Worm (Caenorhabditis elegans): ENCODE measurements around the gene C54E4.5.
A peak's percentile ranks its signal among the peaks of the same experiment; 100 is the strongest.

The C54E4.5 gene

ce11 chrIV:2193037-2193436 is 43.9 kb upstream of the C54E4.5 start:
- TF ChIP-seq hmg-1.2 (GFP tag; IDR thresholded peaks at IDR 0.05), result no peak
- TF ChIP-seq C17E4.6 (GFP tag; IDR thresholded peaks at IDR 0.05), result no peak
- TF ChIP-seq madf-10 (tag; optimal IDR thresholded peaks at IDR 0.05), result no peak
- TF ChIP-seq atf-7 (tag; optimal IDR thresholded peaks at IDR 0.05), result peak; percentile 60

ce11 chrIV:2177545-2177944 is 28.4 kb upstream of the C54E4.5 start, which contains the start of gene hrpu-2:
Gene hrpu-2, plus strand, starts transcription at chrIV:2177896.
- TF ChIP-seq nhr-179 (tag; optimal IDR thresholded peaks at IDR 0.05) (no peak), Y53G8AR.9 (GFP tag; conservative IDR thresholded peaks at IDR 0.05) (peak; percentile 75), chd-7 (tag; optimal IDR thresholded peaks at IDR 0.05) (peak; percentile 25), F22D6.2 (tag; optimal IDR thresholded peaks at IDR 0.05) (peak; percentile 15), Y53F4B.3 (GFP tag; IDR thresholded peaks at IDR 0.05) (no peak), let-526 (GFP tag; IDR thresholded peaks at IDR 0.05) (no peak), nhr-27 (tag; optimal IDR thresholded peaks at IDR 0.05) (no peak), die-1 (tag; optimal IDR thresholded peaks at IDR 0.05) (no peak), F52B5.7 (tag; optimal IDR thresholded peaks at IDR 0.05) (no peak), T07F8.4 (tag; optimal IDR thresholded peaks at IDR 0.05) (no peak), madf-10 (tag; optimal IDR thresholded peaks at IDR 0.05) (peak; percentile 30), atf-7 (tag; optimal IDR thresholded peaks at IDR 0.05) (peak; percentile 40), F33H1.4 (GFP tag; IDR thresholded peaks at IDR 0.05) (peak; percentile 70), ztf-22 (GFP tag; optimal IDR thresholded peaks at IDR 0.05) (no peak), F57A8.1 (GFP tag; optimal IDR thresholded peaks at IDR 0.05) (no peak), B0261.1 (tag; optimal IDR thresholded peaks at IDR 0.05) (no peak), sdz-38 (tag; optimal IDR thresholded peaks at IDR 0.05) (no peak), F49E8.2 (tag; optimal IDR thresholded peaks at IDR 0.05; ENCODE audit: insufficient read depth) (peak; percentile 6), ZK185.1 (tag; optimal IDR thresholded peaks at IDR 0.05; ENCODE audit: poor library complexity, severe bottlenecking) (peak; percentile 69), ceh-58 (GFP tag; IDR thresholded peaks at IDR 0.05) (no peak), pha-4 (tag; optimal IDR thresholded peaks at IDR 0.05) (no peak), F37B4.10 (GFP tag; IDR thresholded peaks at IDR 0.05) (no peak), Y95B8A.8 (GFP tag; IDR thresholded peaks at IDR 0.05) (no peak; the same call in 1 of the 2 replicates), unc-130 (GFP tag; optimal IDR thresholded peaks at IDR 0.05) (peak; percentile 13), hmg-1.2 (GFP tag; IDR thresholded peaks at IDR 0.05) (peak; percentile 59), akir-1 (GFP tag; optimal IDR thresholded peaks at IDR 0.05) (no peak), unc-62 (GFP tag; optimal IDR thresholded peaks at IDR 0.05) (no peak), madf-6 (GFP tag; IDR thresholded peaks at IDR 0.05) (peak; percentile 72), attf-3 (GFP tag; conservative IDR thresholded peaks at IDR 0.05) (peak; percentile 46; the same call in 1 of the 2 replicates), egl-18 (GFP tag; IDR thresholded peaks at IDR 0.05) (no peak), dox-1 (GFP tag; IDR thresholded peaks at IDR 0.05) (peak; percentile 93), B0019.2 (GFP tag; conservative IDR thresholded peaks at IDR 0.05) (no peak), ets-4 (GFP tag; optimal IDR thresholded peaks at IDR 0.05) (no peak), lin-26 (GFP tag; IDR thresholded peaks at IDR 0.05) (no peak), snpc-1.1 (tag; optimal IDR thresholded peaks at IDR 0.05; ENCODE audit: insufficient read depth) (no peak), ztf-25 (GFP tag; IDR thresholded peaks at IDR 0.05) (no peak), madf-8 (GFP tag; conservative IDR thresholded peaks at IDR 0.05) (0 out of 2 replicates have a peak, but pooled peaks have one; percentile 8), ekl-4 (GFP tag; IDR thresholded peaks at IDR 0.05) (peak; percentile 89), attf-6 (GFP tag; IDR thresholded peaks at IDR 0.05) (no peak), ccch-3 (GFP tag; optimal IDR thresholded peaks at IDR 0.05) (no peak), hsf-1 (GFP tag; IDR thresholded peaks at IDR 0.05) (no peak), efl-1 (GFP tag; optimal IDR thresholded peaks at IDR 0.05) (peak; percentile 78), ceh-40 (GFP tag; IDR thresholded peaks at IDR 0.05) (no peak), B0336.3 (GFP tag; IDR thresholded peaks at IDR 0.05) (peak; percentile 63), F57C9.4 (tag; optimal IDR thresholded peaks at IDR 0.05) (no peak), nfya-2 (GFP tag; IDR thresholded peaks at IDR 0.05) (no peak)
